Fruit fly (Drosophila melanogaster) whole organism, adult: ENCODE measurements around the gene CG12693.

ENCODE experiments used
- CG7101 ChIP-seq: fragments of 200-800 bp; sonication (Bioruptor generic); optimal IDR thresholded peaks from 2 replicates; lab custom pipeline; 2018; ENCODE audit warnings: missing biosample characterization, mild to moderate bottlenecking, missing genetic modification characterization, moderate library complexity
- ovo ChIP-seq: fragments of 200-800 bp; sonication (Bioruptor generic); optimal IDR thresholded peaks from 2 replicates; lab custom pipeline; 2016; ENCODE audit warnings: missing biosample characterization, missing genetic modification characterization
- pad ChIP-seq: fragments of 200-800 bp; sonication (Bioruptor generic); optimal IDR thresholded peaks from 3 replicates; lab custom pipeline; 2017; ENCODE audit warnings: missing biosample characterization, missing genetic modification characterization, mild to moderate bottlenecking, moderate library complexity, missing genetic modification reagents
- toe ChIP-seq: fragments of 200-800 bp; sonication (Bioruptor generic); optimal IDR thresholded peaks from 2 replicates; lab custom pipeline; 2016; ENCODE audit warnings: missing biosample characterization, missing genetic modification characterization

DNA sequence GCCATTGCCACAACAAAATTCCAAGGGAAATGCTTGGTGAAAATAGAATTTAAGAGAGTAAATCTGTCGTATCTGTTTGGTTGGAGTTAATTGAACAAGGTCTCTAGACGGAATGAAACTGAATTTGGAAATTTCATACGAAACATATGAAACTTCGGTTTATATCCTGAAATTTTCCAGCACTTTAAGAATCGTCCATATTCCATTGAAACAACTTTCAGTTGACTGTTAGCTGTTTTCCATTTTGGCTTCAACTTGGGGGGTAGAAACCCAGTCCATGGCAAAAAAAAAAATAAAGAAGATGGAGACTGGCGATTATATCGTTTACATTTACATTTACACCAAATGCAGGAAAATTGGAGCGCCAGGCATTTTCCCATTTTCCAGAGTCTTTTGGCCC is 17.6 kb downstream of the CG12693 start, which contains the start of gene CG15579:
- TF ChIP-seq ovo (GFP tag; lab: Kevin White, UChicago) (no peak), CG7101 (tag; lab: Kevin White, UChicago) (no peak), pad (no peak), toe (GFP tag; lab: Kevin White, UChicago) (no peak)
